Worm (Caenorhabditis elegans) whole organism, midembryonic: ENCODE data around the gene unc-53.

Experiments used
- T22C8.4 ChIP-seq: fragments of 200-800 bp; sonication (Bioruptor generic); IDR thresholded peaks from 2 replicates; pipeline ENCODE4 v1.3.6; 2022; ENCODE audit warnings: missing genetic modification characterization, missing compliant biosample characterization
- cog-1 ChIP-seq: sonication (generic microtip); optimal IDR thresholded peaks from 2 replicates; lab custom pipeline; 2016; ENCODE audit warnings: missing genetic modification characterization, missing compliant biosample characterization
- flt-1 ChIP-seq: fragments of 200-800 bp; sonication (Bioruptor generic); IDR thresholded peaks from 2 replicates; pipeline ENCODE4 v1.3.6; 2022; ENCODE audit warnings: missing genetic modification characterization, missing compliant biosample characterization
- ref-1 ChIP-seq: fragments of 200-800 bp; sonication (Bioruptor generic); conservative IDR thresholded peaks from 2 replicates; pipeline ENCODE4 v1.3.6; 2022; ENCODE audit warnings: missing genetic modification reagents, missing genetic modification characterization, missing compliant biosample characterization

ce11 chrII:11088137-11088536 is 1.1 kb downstream of the unc-53 start:
- no peak for TF ChIP-seq ref-1 (GFP tag; lab: Robert Waterston, UW)
- no peak for TF ChIP-seq T22C8.4
- no peak for TF ChIP-seq flt-1 (GFP tag; lab: Robert Waterston, UW)
- no peak for TF ChIP-seq cog-1
